Worm (Caenorhabditis elegans) whole organism, young adult: ENCODE results near the gene rpn-1.
A peak's percentile ranks its signal among the peaks of the same experiment; 100 is the strongest.

ENCODE experiments used
- C17E4.6 ChIP-seq: fragments of 200-800 bp; sonication (Bioruptor generic); IDR thresholded peaks from 2 replicates; pipeline ENCODE4 v1.3.6; 2022; ENCODE audit warnings: missing genetic modification reagents, missing genetic modification characterization, missing compliant biosample characterization
- D2030.7 ChIP-seq: fragments of 200-800 bp; sonication (Bioruptor generic); IDR thresholded peaks from 2 replicates; pipeline ENCODE4 v1.3.6; 2022; ENCODE audit warnings: missing genetic modification reagents, missing genetic modification characterization, missing compliant biosample characterization
- F10E7.11 ChIP-seq: sonication (generic microtip); optimal IDR thresholded peaks from 2 replicates; lab custom pipeline; 2017; ENCODE audit warnings: mild to moderate bottlenecking, missing genetic modification characterization, moderate library complexity, missing compliant biosample characterization
- F33H1.4 ChIP-seq: fragments of 200-800 bp; sonication (Bioruptor generic); IDR thresholded peaks from 2 replicates; pipeline ENCODE4 v1.3.6; 2022; ENCODE audit warnings: missing genetic modification reagents, missing genetic modification characterization, missing compliant biosample characterization
- F49E8.2 ChIP-seq: sonication (generic microtip); optimal IDR thresholded peaks from 3 replicates; lab custom pipeline; 2017; ENCODE audit warnings: missing genetic modification characterization, mild to moderate bottlenecking, missing compliant biosample characterization, antibody characterized with exemption, moderate library complexity; ENCODE audit not compliant: insufficient read depth
- F55B11.4 ChIP-seq: sonication (generic microtip); optimal IDR thresholded peaks from 2 replicates; lab custom pipeline; 2016; ENCODE audit warnings: missing compliant biosample characterization, missing genetic modification characterization, borderline replicate concordance; ENCODE audit not compliant: insufficient read depth
- K11D2.4 ChIP-seq: fragments of 200-800 bp; sonication (Bioruptor generic); IDR thresholded peaks from 2 replicates; pipeline ENCODE4 v1.3.6; 2022; ENCODE audit warnings: missing genetic modification reagents, missing genetic modification characterization, missing compliant biosample characterization
- K12H6.12 ChIP-seq: fragments of 200-800 bp; sonication (Bioruptor generic); optimal IDR thresholded peaks from 2 replicates; lab custom pipeline; 2018; ENCODE audit warnings: mild to moderate bottlenecking, missing genetic modification characterization, missing compliant biosample characterization
- T07F8.4 ChIP-seq: sonication (generic microtip); optimal IDR thresholded peaks from 2 replicates; lab custom pipeline; 2016; ENCODE audit warnings: mild to moderate bottlenecking, missing genetic modification characterization, moderate library complexity, missing compliant biosample characterization
- Y53G8AR.9 ChIP-seq: fragments of 200-800 bp; sonication (Bioruptor generic); conservative IDR thresholded peaks from 2 replicates; pipeline ENCODE4 v1.3.6; 2022; ENCODE audit warnings: missing genetic modification reagents, missing genetic modification characterization, missing compliant biosample characterization
- ama-1 ChIP-seq, 3 experiments: fragments of 150-350 bp in 1 of 3; sonication (generic microtip) in 2 of 3; optimal IDR thresholded peaks; 2 replicates each; lab custom pipeline; 2014 to 2018; ENCODE audit warnings: missing biosample characterization in 2 of 3, missing genetic modification characterization in 2 of 3, missing genetic modification reagents in 2 of 3
- bed-1 ChIP-seq: fragments of 200-800 bp; sonication (Bioruptor generic); IDR thresholded peaks from 2 replicates; pipeline ENCODE4 v1.3.6; 2022; ENCODE audit warnings: missing genetic modification reagents, missing genetic modification characterization, missing compliant biosample characterization
- bed-2 ChIP-seq: fragments of 200-800 bp; sonication (Bioruptor generic); IDR thresholded peaks from 2 replicates; pipeline ENCODE4 v1.3.6; 2022; ENCODE audit warnings: missing genetic modification reagents, missing genetic modification characterization, missing compliant biosample characterization
- ceh-91 ChIP-seq: fragments of 200-800 bp; sonication (Bioruptor generic); IDR thresholded peaks from 2 replicates; pipeline ENCODE4 v1.3.6; 2022; ENCODE audit warnings: missing genetic modification reagents, missing genetic modification characterization, missing compliant biosample characterization
- dpff-1 ChIP-seq: sonication (generic microtip); optimal IDR thresholded peaks from 2 replicates; lab custom pipeline; 2017; ENCODE audit warnings: mild to moderate bottlenecking, missing genetic modification characterization, missing compliant biosample characterization
- dpl-1 ChIP-seq: fragments of 150-350 bp; optimal IDR thresholded peaks from 2 replicates; lab custom pipeline; 2014; ENCODE audit warnings: missing biosample characterization, missing genetic modification reagents, missing genetic modification characterization
- efl-1 ChIP-seq: fragments of 150-350 bp; optimal IDR thresholded peaks from 2 replicates; lab custom pipeline; 2014; ENCODE audit warnings: missing biosample characterization, missing genetic modification reagents, missing genetic modification characterization
- egrh-3 ChIP-seq: fragments of 200-800 bp; sonication (Bioruptor generic); IDR thresholded peaks from 2 replicates; pipeline ENCODE4 v1.3.6; 2022; ENCODE audit warnings: missing genetic modification reagents, missing genetic modification characterization, missing compliant biosample characterization
- fkh-3 ChIP-seq: sonication (generic microtip); optimal IDR thresholded peaks from 2 replicates; lab custom pipeline; 2016; ENCODE audit warnings: mild to moderate bottlenecking, missing genetic modification characterization, missing compliant biosample characterization
- him-1 ChIP-seq: sonication (generic microtip); optimal IDR thresholded peaks from 2 replicates; lab custom pipeline; 2016; ENCODE audit warnings: missing genotype, missing genetic modification reagents, missing genetic modification characterization, missing compliant biosample characterization
- hrde-1 ChIP-seq: sonication (generic microtip); optimal IDR thresholded peaks from 2 replicates; lab custom pipeline; 2016; ENCODE audit warnings: missing genetic modification characterization, mild to moderate bottlenecking, missing compliant biosample characterization, moderate library complexity, missing genotype, missing genetic modification reagents, borderline replicate concordance
- lin-26 ChIP-seq: fragments of 200-800 bp; sonication (Bioruptor generic); IDR thresholded peaks from 2 replicates; pipeline ENCODE4 v1.3.6; 2022; ENCODE audit warnings: missing genetic modification reagents, missing genetic modification characterization, missing compliant biosample characterization
- lin-35 ChIP-seq, 3 experiments: fragments of 150-350 bp in 2 of 3; sonication (generic microtip) in 1 of 3; optimal IDR thresholded peaks; 2 replicates each; lab custom pipeline; 2014 to 2018; ENCODE audit warnings: missing biosample characterization in 3 of 3, missing genetic modification characterization in 3 of 3, missing genetic modification reagents in 3 of 3
- lsl-1 ChIP-seq: fragments of 200-800 bp; sonication (Bioruptor generic); optimal IDR thresholded peaks from 2 replicates; lab custom pipeline; 2018; ENCODE audit warnings: mild to moderate bottlenecking, missing genetic modification characterization, moderate library complexity, missing compliant biosample characterization
- madf-6 ChIP-seq: fragments of 200-800 bp; sonication (Bioruptor generic); IDR thresholded peaks from 2 replicates; pipeline ENCODE4 v1.3.6; 2022; ENCODE audit warnings: missing genetic modification reagents, missing genetic modification characterization, missing compliant biosample characterization
- madf-8 ChIP-seq: fragments of 200-800 bp; sonication (Bioruptor generic); conservative IDR thresholded peaks from 2 replicates; pipeline ENCODE4 v1.3.6; 2022; ENCODE audit warnings: missing genetic modification reagents, missing genetic modification characterization, missing compliant biosample characterization
- mes-4 ChIP-seq: sonication (generic microtip); optimal IDR thresholded peaks from 2 replicates; lab custom pipeline; 2016; ENCODE audit warnings: missing genotype, missing genetic modification characterization, missing compliant biosample characterization
- nfyb-1 ChIP-seq: fragments of 200-800 bp; sonication (Bioruptor generic); IDR thresholded peaks from 2 replicates; pipeline ENCODE4 v1.3.6; 2022; ENCODE audit warnings: missing genetic modification reagents, missing genetic modification characterization, missing compliant biosample characterization
- nhr-80 ChIP-seq: sonication (generic microtip); optimal IDR thresholded peaks from 2 replicates; lab custom pipeline; 2016; ENCODE audit warnings: missing genetic modification characterization, missing compliant biosample characterization
- sea-2 ChIP-seq: fragments of 200-800 bp; sonication (Bioruptor generic); IDR thresholded peaks from 2 replicates; pipeline ENCODE4 v1.3.6; 2022; ENCODE audit warnings: missing genetic modification characterization, missing compliant biosample characterization
- snpc-1.1 ChIP-seq: sonication (generic microtip); optimal IDR thresholded peaks from 2 replicates; lab custom pipeline; 2017; ENCODE audit warnings: missing genetic modification characterization, mild to moderate bottlenecking, missing compliant biosample characterization, antibody characterized with exemption, moderate library complexity, missing genotype, missing genetic modification reagents; ENCODE audit not compliant: insufficient read depth
- snpc-3.4 ChIP-seq: sonication (generic microtip); optimal IDR thresholded peaks from 2 replicates; lab custom pipeline; 2017; ENCODE audit warnings: missing genetic modification characterization, mild to moderate bottlenecking, missing compliant biosample characterization, antibody characterized with exemption, moderate library complexity, missing genotype, missing genetic modification reagents
- snpc-4 ChIP-seq, 5 experiments: fragments of 150-350 bp in 1 of 5; sonication (generic microtip) in 4 of 5; optimal IDR thresholded peaks; 2 replicates each; lab custom pipeline; 2014 to 2018; ENCODE audit warnings: missing genetic modification characterization in 5 of 5, missing biosample characterization in 3 of 5, antibody characterized with exemption in 2 of 5, mild to moderate bottlenecking in 2 of 5, missing compliant biosample characterization in 2 of 5, missing genotype in 2 of 5, moderate library complexity in 2 of 5, missing genetic modification reagents in 1 of 5
- sptf-2 ChIP-seq: fragments of 200-800 bp; sonication (Bioruptor generic); optimal IDR thresholded peaks from 2 replicates; lab custom pipeline; 2018; ENCODE audit warnings: mild to moderate bottlenecking, missing genetic modification characterization, missing compliant biosample characterization
- tbp1 ChIP-seq: fragments of 200-800 bp; sonication (Bioruptor generic); optimal IDR thresholded peaks from 2 replicates; lab custom pipeline; 2018; ENCODE audit warnings: mild to moderate bottlenecking, missing genetic modification characterization, missing compliant biosample characterization
- xnd-1 ChIP-seq: sonication (generic microtip); optimal IDR thresholded peaks from 2 replicates; lab custom pipeline; 2016; ENCODE audit warnings: missing genotype, missing genetic modification reagents, missing genetic modification characterization, missing compliant biosample characterization
- ztf-25 ChIP-seq: fragments of 200-800 bp; sonication (Bioruptor generic); IDR thresholded peaks from 2 replicates; pipeline ENCODE4 v1.3.6; 2022; ENCODE audit warnings: missing genetic modification reagents, missing genetic modification characterization, missing compliant biosample characterization
- ztf-3 ChIP-seq: fragments of 200-800 bp; sonication (Bioruptor generic); optimal IDR thresholded peaks from 2 replicates; lab custom pipeline; 2018; ENCODE audit warnings: mild to moderate bottlenecking, missing genetic modification characterization, missing compliant biosample characterization

rpn-1 gene

ce11 chrIV:6905428-6905827, 4.3 kb downstream of the rpn-1 start (continued):
- TF ChIP-seq mes-4 (tag; lab: Kevin White, UChicago) (no peak), hrde-1 (peak; percentile 71), nfyb-1 (GFP tag; lab: Robert Waterston, UW) (peak; percentile 66), lin-35 (GFP tag; optimal IDR thresholded peaks at IDR 0.05; lab: Kevin White, UChicago) (no peak), F55B11.4 (tag; lab: Kevin White, UChicago) (no peak)

ce11 chrIV:6904606-6905005, 5.1 kb downstream of the rpn-1 start:
- TF ChIP-seq lin-26 (GFP tag; lab: Robert Waterston, UW) (no peak), nhr-80 (no peak), sea-2 (no peak), fkh-3 (no peak), hrde-1 (no peak), tbp1 (GFP tag; lab: Kevin White, UChicago) (no peak), K11D2.4 (no peak), dpff-1 (tag; lab: Kevin White, UChicago) (no peak), sptf-2 (GFP tag; lab: Kevin White, UChicago) (no peak), T07F8.4 (tag; lab: Kevin White, UChicago) (no peak)

ce11 chrIV:6903575-6903974, 6.1 kb downstream of the rpn-1 start, which contains the start of gene T22D1.5:
TSS of gene T22D1.5 (plus strand) at chrIV:6903950.
- TF ChIP-seq xnd-1 (tag; lab: Kevin White, UChicago) (peak; percentile 92), lin-35 (GFP tag; optimal IDR thresholded peaks at IDR 0.05; lab: Kevin White, UChicago) (peak in 1 of 3 experiments; percentile 18), him-1 (tag; lab: Kevin White, UChicago) (peak; percentile 11), F49E8.2 (tag; lab: Kevin White, UChicago) (peak; percentile 9), efl-1 (GFP tag; lab: Kevin White, UChicago) (peak; percentile 94), madf-6 (GFP tag; lab: Robert Waterston, UW) (peak; percentile 97), ceh-91 (peak; percentile 69), snpc-1.1 (tag; lab: Kevin White, UChicago) (peak; percentile 50), F33H1.4 (peak; percentile 93), C17E4.6 (0 out of 2 replicates have a peak, but pooled peaks have one; percentile 39), snpc-4 (GFP tag; optimal IDR thresholded peaks at IDR 0.05; lab: Kevin White, UChicago) (peak; percentile 61), snpc-4 (tag; optimal IDR thresholded peaks at IDR 0.05; lab: Kevin White, UChicago) (peak in 3 of 4 experiments; percentile 70 to 83 (median 77)), dpl-1 (GFP tag; lab: Kevin White, UChicago) (peak; percentile 57), D2030.7 (GFP tag; lab: Robert Waterston, UW) (peak; percentile 86), egrh-3 (GFP tag; lab: Robert Waterston, UW) (no peak), ztf-25 (GFP tag; lab: Robert Waterston, UW) (no peak), K12H6.12 (tag; lab: Kevin White, UChicago) (no peak), ztf-3 (GFP tag; lab: Kevin White, UChicago) (no peak), F10E7.11 (tag; lab: Kevin White, UChicago) (no peak), bed-1 (GFP tag; lab: Robert Waterston, UW) (no peak), Y53G8AR.9 (GFP tag; lab: Robert Waterston, UW) (no peak), ama-1 (optimal IDR thresholded peaks at IDR 0.05; lab: Kevin White, UChicago) (no peak), ama-1 (GFP tag; optimal IDR thresholded peaks at IDR 0.05; lab: Kevin White, UChicago) (no peak), madf-8 (GFP tag; lab: Robert Waterston, UW) (peak; percentile 95), snpc-3.4 (tag; lab: Kevin White, UChicago) (peak; percentile 82), lsl-1 (GFP tag; lab: Kevin White, UChicago) (peak; percentile 91), bed-2 (GFP tag; lab: Robert Waterston, UW) (no peak)
- TF ChIP-seq, all 124 proteins: peak for 16
